Worm (Caenorhabditis elegans): Measurements from ENCODE around the gene B0547.2.
A peak's percentile ranks its signal among the peaks of the same experiment; 100 is the strongest.

DNA sequence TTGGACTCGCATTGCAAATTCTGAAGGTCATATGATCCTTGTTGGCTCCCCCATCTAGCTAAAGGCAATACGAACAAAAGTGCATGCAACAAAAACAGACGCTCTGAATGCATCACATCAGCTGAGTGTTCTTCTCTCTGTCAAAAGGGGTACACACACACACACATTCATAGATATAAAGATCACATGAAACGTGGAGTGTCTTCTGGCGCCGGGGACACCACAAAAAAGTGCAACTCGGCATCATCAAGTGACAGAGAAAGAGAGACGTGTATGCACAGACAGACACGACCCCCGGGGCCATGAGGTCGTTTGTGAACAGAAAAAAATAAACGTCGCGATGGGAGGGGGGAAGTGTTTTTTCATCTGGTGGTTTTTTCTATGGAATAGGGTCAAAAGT, 38.5 kb upstream of the B0547.2 start:
- no peak for TF ChIP-seq nhr-12 (tag; optimal IDR thresholded peaks at IDR 0.05)
- no peak for TF ChIP-seq ces-1 (GFP tag; optimal IDR thresholded peaks at IDR 0.05)
- TF ChIP-seq nhr-28 (tag; optimal IDR thresholded peaks at IDR 0.05), result no peak
- TF ChIP-seq blmp-1 (tag; optimal IDR thresholded peaks at IDR 0.05), result no peak
- peak; percentile 15 for TF ChIP-seq unc-120 (tag; optimal IDR thresholded peaks at IDR 0.05; ENCODE audit: poor library complexity, severe bottlenecking)
- no peak for TF ChIP-seq sptf-1 (tag; optimal IDR thresholded peaks at IDR 0.05)
- TF ChIP-seq elt-1 (tag; optimal IDR thresholded peaks at IDR 0.05; ENCODE audit: borderline replicate concordance, insufficient read depth), result no peak
- TF ChIP-seq mab-5 (tag; optimal IDR thresholded peaks at IDR 0.05), result no peak
